Worm (Caenorhabditis elegans) whole organism, early embryonic: ENCODE results near the gene F08H9.2.

Experiments
- B0310.2 ChIP-seq: sonication (generic microtip); optimal IDR thresholded peaks from 2 replicates; lab custom pipeline; 2016; ENCODE audit warnings: mild to moderate bottlenecking, missing genetic modification characterization, missing compliant biosample characterization
- F13C5.2 ChIP-seq: sonication (generic microtip); optimal IDR thresholded peaks from 2 replicates; lab custom pipeline; 2017; ENCODE audit warnings: mild to moderate bottlenecking, missing genetic modification characterization, inconsistent platforms, missing compliant biosample characterization
- aly-1 ChIP-seq: sonication (generic microtip); optimal IDR thresholded peaks from 2 replicates; lab custom pipeline; 2016; ENCODE audit warnings: missing genetic modification characterization, missing compliant biosample characterization
- ama-1 ChIP-seq: fragments of 150-350 bp; optimal IDR thresholded peaks from 2 replicates; lab custom pipeline; 2014
- ceh-13 ChIP-seq: fragments of 200-800 bp; sonication (Bioruptor generic); optimal IDR thresholded peaks from 2 replicates; lab custom pipeline; 2018; ENCODE audit warnings: mild to moderate bottlenecking, missing genetic modification characterization, missing compliant biosample characterization
- ceh-36 ChIP-seq: sonication (generic microtip); optimal IDR thresholded peaks from 2 replicates; lab custom pipeline; 2016; ENCODE audit warnings: missing genetic modification characterization, inconsistent platforms, missing compliant biosample characterization
- ets-7 ChIP-seq: sonication (generic microtip); optimal IDR thresholded peaks from 2 replicates; lab custom pipeline; 2016; ENCODE audit warnings: missing genotype, missing genetic modification characterization, missing compliant biosample characterization
- flt-1 ChIP-seq: fragments of 200-800 bp; sonication (Bioruptor generic); IDR thresholded peaks from 2 replicates; pipeline ENCODE4 v1.3.6; 2022; ENCODE audit warnings: missing genetic modification characterization, missing compliant biosample characterization
- hmbx-1 ChIP-seq: sonication (generic microtip); optimal IDR thresholded peaks from 2 replicates; lab custom pipeline; 2016; ENCODE audit warnings: mild to moderate bottlenecking, missing genetic modification characterization, missing compliant biosample characterization
- hmg-4 ChIP-seq: fragments of 200-800 bp; sonication (Bioruptor generic); optimal IDR thresholded peaks from 2 replicates; lab custom pipeline; 2018; ENCODE audit warnings: mild to moderate bottlenecking, missing genetic modification characterization, missing compliant biosample characterization
- hnd-1 ChIP-seq: sonication (generic microtip); optimal IDR thresholded peaks from 2 replicates; lab custom pipeline; 2016; ENCODE audit warnings: missing genetic modification characterization, missing compliant biosample characterization
- pes-1 ChIP-seq: fragments of 200-800 bp; sonication (Bioruptor generic); IDR thresholded peaks from 2 replicates; pipeline ENCODE4 v1.3.6; 2022; ENCODE audit warnings: missing genetic modification reagents, missing genetic modification characterization, missing compliant biosample characterization
- scrt-1 ChIP-seq: fragments of 200-800 bp; sonication (Bioruptor generic); IDR thresholded peaks from 2 replicates; pipeline ENCODE4 v1.3.6; 2022; ENCODE audit warnings: missing genetic modification characterization, missing compliant biosample characterization
- sea-1 ChIP-seq: fragments of 200-800 bp; sonication (Bioruptor generic); conservative IDR thresholded peaks from 2 replicates; pipeline ENCODE4 v1.3.6; 2022; ENCODE audit warnings: missing genetic modification characterization, missing compliant biosample characterization
- tbx-11 ChIP-seq: fragments of 200-800 bp; sonication (Bioruptor generic); IDR thresholded peaks from 2 replicates; pipeline ENCODE4 v1.3.6; 2022; ENCODE audit warnings: missing genetic modification characterization, missing compliant biosample characterization
- tbx-37 ChIP-seq: fragments of 200-800 bp; sonication (Bioruptor generic); conservative IDR thresholded peaks from 2 replicates; pipeline ENCODE4 v1.3.6; 2022; ENCODE audit warnings: missing genetic modification reagents, missing genetic modification characterization, missing compliant biosample characterization
- tra-4 ChIP-seq: sonication (generic microtip); optimal IDR thresholded peaks from 2 replicates; lab custom pipeline; 2017; ENCODE audit warnings: missing genetic modification characterization, missing compliant biosample characterization

Gene F08H9.2

ce11 chrV:14468931-14469330 lies 8.5 kb downstream of the F08H9.2 start, which contains the start of gene clec-57:
TSS of gene clec-57 (plus strand) at chrV:14469231.
- TF ChIP-seq tra-4 (tag; lab: Kevin White, UChicago) (no peak), aly-1 (tag; lab: Kevin White, UChicago) (no peak), F13C5.2 (tag; lab: Kevin White, UChicago) (no peak), flt-1 (GFP tag; lab: Robert Waterston, UW) (no peak), ceh-36 (tag; lab: Kevin White, UChicago) (no peak), tbx-37 (GFP tag; lab: Robert Waterston, UW) (no peak), B0310.2 (tag; lab: Kevin White, UChicago) (no peak), hmg-4 (GFP tag; lab: Kevin White, UChicago) (no peak), ceh-13 (no peak), ets-7 (tag; lab: Kevin White, UChicago) (no peak), ama-1 (lab: Kevin White, UChicago) (no peak), pes-1 (GFP tag; lab: Robert Waterston, UW) (no peak), hnd-1 (no peak), scrt-1 (GFP tag; lab: Robert Waterston, UW) (no peak), hmbx-1 (tag; lab: Kevin White, UChicago) (no peak), tbx-11 (GFP tag; lab: Robert Waterston, UW) (no peak), sea-1 (GFP tag; lab: Robert Waterston, UW) (no peak)

DNA sequence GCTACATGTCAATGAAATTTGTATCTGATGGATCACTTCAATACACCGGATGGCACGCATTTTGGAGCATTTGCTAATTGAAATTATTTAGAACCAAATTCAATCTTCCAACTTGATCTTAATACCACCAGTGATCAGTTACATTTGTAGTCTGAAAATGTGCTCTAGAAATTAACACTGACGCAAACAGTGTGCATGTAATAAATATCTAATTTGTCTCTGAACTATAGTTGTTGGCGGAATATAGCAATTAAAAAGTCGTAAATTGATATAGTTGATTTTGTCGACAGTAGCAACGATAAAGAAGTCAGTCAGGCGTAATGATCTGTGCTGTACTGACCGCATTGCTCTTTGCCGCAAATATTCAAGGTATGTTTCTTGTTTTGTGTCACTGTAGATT lies 11.8 kb downstream of the F08H9.2 start, which contains the start of gene clec-227:
TSS of gene clec-227 (plus strand) at position 301 of the 400 bp plus-strand sequence.
- no peak for TF ChIP-seq aly-1 (tag; lab: Kevin White, UChicago)

DNA sequence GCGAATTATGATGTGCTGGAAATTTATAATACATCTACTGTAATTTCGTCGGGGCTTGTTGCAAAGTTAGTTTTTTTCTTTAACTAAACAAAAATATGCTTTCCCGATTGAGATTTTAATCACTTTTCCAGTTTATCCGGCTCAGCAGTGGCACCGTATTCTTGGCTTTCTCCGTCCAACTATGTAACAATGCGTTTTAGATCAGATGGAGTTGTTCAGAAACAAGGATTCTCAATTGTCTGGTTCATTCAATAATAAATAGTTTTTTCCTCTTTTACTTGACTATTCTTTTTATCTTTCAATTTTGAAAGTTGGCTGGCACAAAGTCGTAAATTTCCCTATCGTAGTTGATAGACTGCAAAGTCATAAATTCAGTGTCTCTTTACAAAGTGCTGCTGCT lies 13.6 kb downstream of the F08H9.2 start, which contains the start of gene clec-56:
TSS of gene clec-56 (plus strand) at position 301 of the 400 bp plus-strand sequence.
- no peak for TF ChIP-seq F13C5.2 (tag; lab: Kevin White, UChicago)
- no peak for TF ChIP-seq tra-4 (tag; lab: Kevin White, UChicago)
- no peak for TF ChIP-seq pes-1 (GFP tag; lab: Robert Waterston, UW)
- no peak for TF ChIP-seq tbx-37 (GFP tag; lab: Robert Waterston, UW)
- no peak for TF ChIP-seq ets-7 (tag; lab: Kevin White, UChicago)
- TF ChIP-seq aly-1 (tag; lab: Kevin White, UChicago) = no peak
- TF ChIP-seq scrt-1 (GFP tag; lab: Robert Waterston, UW) = no peak
- TF ChIP-seq hmg-4 (GFP tag; lab: Kevin White, UChicago) = no peak
- no peak for TF ChIP-seq flt-1 (GFP tag; lab: Robert Waterston, UW)
- no peak for TF ChIP-seq ama-1 (lab: Kevin White, UChicago)
- no peak for TF ChIP-seq hnd-1
- TF ChIP-seq tbx-11 (GFP tag; lab: Robert Waterston, UW) = no peak
- TF ChIP-seq hmbx-1 (tag; lab: Kevin White, UChicago) = no peak
- TF ChIP-seq ceh-13 = no peak
- no peak for TF ChIP-seq ceh-36 (tag; lab: Kevin White, UChicago)
- no peak for TF ChIP-seq sea-1 (GFP tag; lab: Robert Waterston, UW)
- no peak for TF ChIP-seq B0310.2 (tag; lab: Kevin White, UChicago)

ce11 chrV:14476680-14477079 lies 16.2 kb downstream of the F08H9.2 start, which contains the start of gene clec-54:
TSS of gene clec-54 (plus strand) at chrV:14476903.
- TF ChIP-seq sea-1 (GFP tag; lab: Robert Waterston, UW) (no peak), ceh-36 (tag; lab: Kevin White, UChicago) (no peak), tbx-37 (GFP tag; lab: Robert Waterston, UW) (no peak), F13C5.2 (tag; lab: Kevin White, UChicago) (no peak), ama-1 (lab: Kevin White, UChicago) (no peak), aly-1 (tag; lab: Kevin White, UChicago) (no peak), B0310.2 (tag; lab: Kevin White, UChicago) (no peak), pes-1 (GFP tag; lab: Robert Waterston, UW) (no peak), hmg-4 (GFP tag; lab: Kevin White, UChicago) (no peak), tbx-11 (GFP tag; lab: Robert Waterston, UW) (no peak), hnd-1 (no peak), ets-7 (tag; lab: Kevin White, UChicago) (no peak), flt-1 (GFP tag; lab: Robert Waterston, UW) (no peak), ceh-13 (no peak), hmbx-1 (tag; lab: Kevin White, UChicago) (no peak), tra-4 (tag; lab: Kevin White, UChicago) (no peak), scrt-1 (GFP tag; lab: Robert Waterston, UW) (no peak)

DNA sequence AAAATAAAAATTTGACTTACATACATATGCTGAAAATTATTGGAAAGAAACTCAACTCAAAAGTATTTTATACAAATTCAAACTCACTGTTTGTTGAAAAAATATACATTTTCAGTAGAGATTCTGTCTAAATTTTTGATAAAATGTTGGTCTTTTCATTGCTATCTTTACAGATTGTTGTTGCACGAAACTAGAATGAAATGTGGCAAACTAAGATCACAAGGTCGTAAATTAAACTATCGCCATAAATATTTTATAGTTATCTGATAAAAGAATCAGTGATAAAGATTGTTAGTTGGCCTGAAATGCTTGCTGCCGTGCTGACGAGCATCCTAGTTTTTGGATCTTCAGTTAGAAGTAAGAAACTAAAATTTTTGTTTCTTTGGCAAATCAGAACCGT lies 18.5 kb downstream of the F08H9.2 start, which contains the start of gene clec-55:
TSS of gene clec-55 (plus strand) at position 301 of the 400 bp plus-strand sequence.
- TF ChIP-seq pes-1 (GFP tag; lab: Robert Waterston, UW) = no peak
- TF ChIP-seq ceh-13 = no peak
- no peak for TF ChIP-seq B0310.2 (tag; lab: Kevin White, UChicago)
- TF ChIP-seq tbx-11 (GFP tag; lab: Robert Waterston, UW) = no peak
- TF ChIP-seq hmg-4 (GFP tag; lab: Kevin White, UChicago) = no peak
- TF ChIP-seq sea-1 (GFP tag; lab: Robert Waterston, UW) = no peak
- TF ChIP-seq aly-1 (tag; lab: Kevin White, UChicago) = no peak
- no peak for TF ChIP-seq hnd-1
- no peak for TF ChIP-seq flt-1 (GFP tag; lab: Robert Waterston, UW)
- TF ChIP-seq ceh-36 (tag; lab: Kevin White, UChicago) = no peak
- TF ChIP-seq scrt-1 (GFP tag; lab: Robert Waterston, UW) = no peak
- no peak for TF ChIP-seq F13C5.2 (tag; lab: Kevin White, UChicago)
- TF ChIP-seq ama-1 (lab: Kevin White, UChicago) = no peak
- no peak for TF ChIP-seq tbx-37 (GFP tag; lab: Robert Waterston, UW)
- TF ChIP-seq hmbx-1 (tag; lab: Kevin White, UChicago) = no peak
- TF ChIP-seq tra-4 (tag; lab: Kevin White, UChicago) = no peak
- no peak for TF ChIP-seq ets-7 (tag; lab: Kevin White, UChicago)

- TF ChIP-seq hmg-4 (GFP tag; lab: Kevin White, UChicago) (no peak), sea-1 (GFP tag; lab: Robert Waterston, UW) (no peak), tbx-37 (GFP tag; lab: Robert Waterston, UW) (no peak), hmbx-1 (tag; lab: Kevin White, UChicago) (no peak), tra-4 (tag; lab: Kevin White, UChicago) (no peak), flt-1 (GFP tag; lab: Robert Waterston, UW) (no peak), pes-1 (GFP tag; lab: Robert Waterston, UW) (no peak), F13C5.2 (tag; lab: Kevin White, UChicago) (no peak), ama-1 (lab: Kevin White, UChicago) (no peak), ceh-13 (no peak), tbx-11 (GFP tag; lab: Robert Waterston, UW) (no peak), B0310.2 (tag; lab: Kevin White, UChicago) (no peak), aly-1 (tag; lab: Kevin White, UChicago) (no peak), hnd-1 (no peak), scrt-1 (GFP tag; lab: Robert Waterston, UW) (no peak), ceh-36 (tag; lab: Kevin White, UChicago) (no peak), ets-7 (tag; lab: Kevin White, UChicago) (no peak)
These were observed 20.1 kb downstream of the F08H9.2 start for ce11 chrV:14480533-14480932.
